Worm (Caenorhabditis elegans) whole organism, L2 larva: Measurements from ENCODE around the gene Y37H2A.1.
"Not testable (repeated sequence)": the region's sequence is repeated elsewhere in the genome, so short reads cannot be mapped to it uniquely, and the experiment has no call there.

Experiments
- R02D3.7 ChIP-seq: fragments of 150-350 bp; optimal IDR thresholded peaks from 2 replicates; lab custom pipeline; 2014; ENCODE audit warnings: missing biosample characterization, missing genetic modification characterization
- Y55F3AM.14 ChIP-seq: fragments of 200-800 bp; sonication (Bioruptor generic); optimal IDR thresholded peaks from 2 replicates; lab custom pipeline; 2018; ENCODE audit warnings: mild to moderate bottlenecking, missing genetic modification characterization, missing compliant biosample characterization
- ama-1 ChIP-seq: fragments of 150-350 bp; optimal IDR thresholded peaks from 2 replicates; lab custom pipeline; 2018; ENCODE audit warnings: inconsistent platforms
- ceh-16 ChIP-seq: fragments of 150-350 bp; optimal IDR thresholded peaks from 2 replicates; lab custom pipeline; 2014; ENCODE audit warnings: missing biosample characterization, missing genetic modification characterization
- ceh-82 ChIP-seq: fragments of 150-350 bp; optimal IDR thresholded peaks from 2 replicates; lab custom pipeline; 2014; ENCODE audit warnings: missing biosample characterization, missing genetic modification characterization
- lin-13 ChIP-seq: fragments of 150-350 bp; optimal IDR thresholded peaks from 2 replicates; lab custom pipeline; 2014; ENCODE audit warnings: missing biosample characterization, missing genetic modification reagents, missing genetic modification characterization
- mdl-1 ChIP-seq, 2 experiments: fragments of 150-350 bp in 1 of 2; sonication (generic microtip) in 1 of 2; optimal IDR thresholded peaks; 2 replicates each; lab custom pipeline; 2017; ENCODE audit warnings: missing biosample characterization in 2 of 2, missing genetic modification characterization in 2 of 2
- nhr-11 ChIP-seq: fragments of 150-350 bp; optimal IDR thresholded peaks from 2 replicates; lab custom pipeline; 2014; ENCODE audit warnings: missing biosample characterization, missing genetic modification characterization
- nhr-12 ChIP-seq: fragments of 150-350 bp; optimal IDR thresholded peaks from 2 replicates; lab custom pipeline; 2014; ENCODE audit warnings: missing biosample characterization, missing genetic modification characterization
- nhr-129 ChIP-seq: fragments of 150-350 bp; optimal IDR thresholded peaks from 2 replicates; lab custom pipeline; 2014; ENCODE audit warnings: missing biosample characterization, missing genetic modification characterization
- nhr-237 ChIP-seq: fragments of 150-350 bp; optimal IDR thresholded peaks from 2 replicates; lab custom pipeline; 2014; ENCODE audit warnings: missing biosample characterization, missing genetic modification characterization
- unc-62 ChIP-seq: fragments of 150-350 bp; optimal IDR thresholded peaks from 2 replicates; lab custom pipeline; 2014; ENCODE audit warnings: missing biosample characterization, missing genetic modification reagents, missing genetic modification characterization
- zag-1 ChIP-seq: fragments of 150-350 bp; optimal IDR thresholded peaks from 2 replicates; lab custom pipeline; 2014; ENCODE audit warnings: missing biosample characterization, missing genetic modification characterization

ce11 chrV:18115054-18115453, 7.0 kb downstream of the Y37H2A.1 start:
- TF ChIP-seq ama-1; Y55F3AM.14 (GFP tag; lab: Kevin White, UChicago); lin-13 (GFP tag; lab: Kevin White, UChicago); nhr-237; unc-62 (GFP tag; lab: Kevin White, UChicago); R02D3.7 (tag; lab: Kevin White, UChicago); mdl-1 (tag; optimal IDR thresholded peaks at IDR 0.05; lab: Kevin White, UChicago); zag-1; ceh-82 (tag; lab: Kevin White, UChicago); nhr-12 (tag; lab: Kevin White, UChicago); nhr-11 (tag; lab: Kevin White, UChicago); nhr-129; ceh-16 (tag; lab: Kevin White, UChicago): not testable (repeated sequence)
